Worm (Caenorhabditis elegans) whole organism, L1 larva: ENCODE results near the gene taf-3.

ENCODE experiments used
- aha-1 ChIP-seq: fragments of 150-350 bp; optimal IDR thresholded peaks from 2 replicates; lab custom pipeline; 2014; ENCODE audit warnings: missing biosample characterization, missing genetic modification characterization
- alr-1 ChIP-seq: fragments of 200-800 bp; sonication (Bioruptor generic); optimal IDR thresholded peaks from 2 replicates; lab custom pipeline; 2018; ENCODE audit warnings: borderline replicate concordance, mild to moderate bottlenecking, missing genetic modification characterization, missing compliant biosample characterization
- ama-1 ChIP-seq: fragments of 150-350 bp; optimal IDR thresholded peaks from 2 replicates; lab custom pipeline; 2014
- ceh-8 ChIP-seq: fragments of 200-800 bp; sonication (Bioruptor generic); optimal IDR thresholded peaks from 2 replicates; lab custom pipeline; 2018; ENCODE audit warnings: mild to moderate bottlenecking, missing genetic modification characterization, moderate library complexity, missing compliant biosample characterization
- dpl-1 ChIP-seq, 3 experiments: fragments of 150-350 bp in 2 of 3; sonication (generic microtip) in 1 of 3; optimal IDR thresholded peaks; 2 replicates each; lab custom pipeline; 2014 to 2017; ENCODE audit warnings: missing biosample characterization in 3 of 3, missing genetic modification characterization in 3 of 3, missing genetic modification reagents in 3 of 3
- efl-1 ChIP-seq, 4 experiments: fragments of 150-350 bp; optimal IDR thresholded peaks in 3 of 4; peaks in 1 of 4; 1 replicate in 1 of 4; 2 replicates in 3 of 4; lab custom pipeline; 2014; ENCODE audit warnings: missing biosample characterization in 2 of 4, missing genetic modification characterization in 2 of 4, missing genetic modification reagents in 2 of 4
- efl-3 ChIP-seq: fragments of 200-800 bp; sonication (Bioruptor generic); optimal IDR thresholded peaks from 2 replicates; lab custom pipeline; 2018; ENCODE audit warnings: mild to moderate bottlenecking, missing genetic modification characterization, missing compliant biosample characterization
- egl-27 ChIP-seq, 2 experiments: fragments of 150-350 bp in 1 of 2; sonication (generic microtip); optimal IDR thresholded peaks; 3 replicates each; lab custom pipeline; 2017 to 2018; ENCODE audit warnings: missing biosample characterization in 2 of 2, missing genetic modification characterization in 2 of 2, missing genetic modification reagents in 2 of 2
- elt-2 ChIP-seq: sonication (generic microtip); optimal IDR thresholded peaks from 2 replicates; lab custom pipeline; 2016; ENCODE audit warnings: missing genetic modification characterization, mild to moderate bottlenecking, inconsistent platforms, missing compliant biosample characterization, missing genetic modification reagents
- fkh-10 ChIP-seq: sonication (generic microtip); optimal IDR thresholded peaks from 2 replicates; lab custom pipeline; 2017; ENCODE audit warnings: missing biosample characterization, missing genetic modification reagents, missing genetic modification characterization
- fkh-8 ChIP-seq: sonication (generic microtip); optimal IDR thresholded peaks from 2 replicates; lab custom pipeline; 2016; ENCODE audit warnings: mild to moderate bottlenecking, missing genetic modification characterization, missing compliant biosample characterization
- fos-1 ChIP-seq: fragments of 150-350 bp; optimal IDR thresholded peaks from 2 replicates; lab custom pipeline; 2014; ENCODE audit warnings: missing biosample characterization, missing genetic modification characterization
- grh-1 ChIP-seq: fragments of 200-800 bp; sonication (Bioruptor generic); IDR thresholded peaks from 2 replicates; pipeline ENCODE4 v1.3.6; 2022; ENCODE audit warnings: missing genetic modification reagents, missing genetic modification characterization, missing compliant biosample characterization
- isw-1 ChIP-seq: fragments of 200-800 bp; sonication (Bioruptor generic); IDR thresholded peaks from 2 replicates; pipeline ENCODE4 v1.3.6; 2022; ENCODE audit warnings: missing genetic modification characterization, missing compliant biosample characterization
- lin-14 ChIP-seq: fragments of 200-800 bp; sonication (Bioruptor generic); optimal IDR thresholded peaks from 2 replicates; lab custom pipeline; 2018; ENCODE audit warnings: mild to moderate bottlenecking, missing genetic modification characterization, moderate library complexity, missing compliant biosample characterization
- lin-15B ChIP-seq: fragments of 150-350 bp; sonication (generic microtip); optimal IDR thresholded peaks from 3 replicates; lab custom pipeline; 2014; ENCODE audit warnings: missing biosample characterization, missing genetic modification characterization
- lin-39 ChIP-seq: fragments of 150-350 bp; optimal IDR thresholded peaks from 2 replicates; lab custom pipeline; 2014; ENCODE audit warnings: missing biosample characterization, missing genetic modification reagents, missing genetic modification characterization
- lir-3 ChIP-seq: sonication (generic microtip); optimal IDR thresholded peaks from 2 replicates; lab custom pipeline; 2016; ENCODE audit warnings: mild to moderate bottlenecking, missing genetic modification characterization, moderate library complexity, missing compliant biosample characterization; ENCODE audit not compliant: poor library complexity
- lsy-2 ChIP-seq, 2 experiments: fragments of 150-350 bp; optimal IDR thresholded peaks; 2 replicates each; lab custom pipeline; 2014; ENCODE audit warnings: missing biosample characterization in 2 of 2, missing genetic modification characterization in 2 of 2
- mdl-1 ChIP-seq, 2 experiments: fragments of 150-350 bp; optimal IDR thresholded peaks; 2 replicates each; lab custom pipeline; 2014 to 2017; ENCODE audit warnings: missing biosample characterization in 2 of 2, missing genetic modification characterization in 2 of 2, inconsistent platforms in 1 of 2
- mep-1 ChIP-seq: fragments of 150-350 bp; optimal IDR thresholded peaks from 2 replicates; lab custom pipeline; 2014; ENCODE audit warnings: missing biosample characterization, missing genetic modification characterization
- nhr-19 ChIP-seq: fragments of 200-800 bp; sonication (Bioruptor generic); conservative IDR thresholded peaks from 2 replicates; pipeline ENCODE4 v1.3.6; 2022; ENCODE audit warnings: missing genetic modification characterization, missing compliant biosample characterization
- nhr-28 ChIP-seq: fragments of 150-350 bp; optimal IDR thresholded peaks from 2 replicates; lab custom pipeline; 2014; ENCODE audit warnings: missing biosample characterization, missing genetic modification characterization
- nhr-71 ChIP-seq: sonication (generic microtip); optimal IDR thresholded peaks from 2 replicates; lab custom pipeline; 2016; ENCODE audit warnings: mild to moderate bottlenecking, missing genetic modification characterization, moderate library complexity, missing compliant biosample characterization
- nhr-76 ChIP-seq: sonication (generic microtip); optimal IDR thresholded peaks from 2 replicates; lab custom pipeline; 2017; ENCODE audit warnings: missing biosample characterization, missing genetic modification characterization
- nhr-85 ChIP-seq: sonication (generic microtip); peaks from one replicate; lab custom pipeline; 2016; ENCODE audit warnings: missing genetic modification characterization, inconsistent platforms, missing compliant biosample characterization
- pax-3 ChIP-seq: fragments of 200-800 bp; sonication (Bioruptor generic); optimal IDR thresholded peaks from 2 replicates; lab custom pipeline; 2018; ENCODE audit warnings: mild to moderate bottlenecking, missing genetic modification characterization, moderate library complexity, missing compliant biosample characterization
- rnt-1 ChIP-seq: sonication (generic microtip); optimal IDR thresholded peaks from 2 replicates; lab custom pipeline; 2016; ENCODE audit warnings: mild to moderate bottlenecking, missing genetic modification characterization, moderate library complexity, missing compliant biosample characterization
- swsn-7 ChIP-seq: sonication (generic microtip); optimal IDR thresholded peaks from 2 replicates; lab custom pipeline; 2016; ENCODE audit warnings: missing genetic modification characterization, missing compliant biosample characterization
- tbx-2 ChIP-seq: sonication (generic microtip); optimal IDR thresholded peaks from 2 replicates; lab custom pipeline; 2016; ENCODE audit warnings: missing genetic modification characterization, missing compliant biosample characterization
- tlp-1 ChIP-seq: fragments of 150-350 bp; optimal IDR thresholded peaks from 2 replicates; lab custom pipeline; 2014; ENCODE audit warnings: missing biosample characterization, missing genetic modification characterization
- unc-30 ChIP-seq: sonication (generic microtip); optimal IDR thresholded peaks from 2 replicates; lab custom pipeline; 2017; ENCODE audit warnings: missing biosample characterization, missing genetic modification characterization
- unc-62 ChIP-seq: fragments of 150-350 bp; optimal IDR thresholded peaks from 2 replicates; lab custom pipeline; 2014; ENCODE audit warnings: missing biosample characterization, missing genetic modification reagents, missing genetic modification characterization
- unc-86 ChIP-seq: sonication (generic microtip); optimal IDR thresholded peaks from 2 replicates; lab custom pipeline; 2016; ENCODE audit warnings: missing genetic modification characterization, missing compliant biosample characterization
- xbp-1 ChIP-seq: sonication (generic microtip); optimal IDR thresholded peaks from 2 replicates; lab custom pipeline; 2016; ENCODE audit warnings: missing genetic modification characterization, missing compliant biosample characterization
- zip-4 ChIP-seq: fragments of 200-800 bp; sonication (Bioruptor generic); optimal IDR thresholded peaks from 2 replicates; lab custom pipeline; 2018; ENCODE audit warnings: mild to moderate bottlenecking, missing genetic modification characterization, moderate library complexity, missing compliant biosample characterization
- ztf-11 ChIP-seq, 2 experiments: sonication (generic microtip); optimal IDR thresholded peaks; 2 replicates each; lab custom pipeline; 2016 to 2017; ENCODE audit warnings: missing genetic modification characterization in 2 of 2, missing biosample characterization in 1 of 2, missing compliant biosample characterization in 1 of 2

Gene taf-3

DNA sequence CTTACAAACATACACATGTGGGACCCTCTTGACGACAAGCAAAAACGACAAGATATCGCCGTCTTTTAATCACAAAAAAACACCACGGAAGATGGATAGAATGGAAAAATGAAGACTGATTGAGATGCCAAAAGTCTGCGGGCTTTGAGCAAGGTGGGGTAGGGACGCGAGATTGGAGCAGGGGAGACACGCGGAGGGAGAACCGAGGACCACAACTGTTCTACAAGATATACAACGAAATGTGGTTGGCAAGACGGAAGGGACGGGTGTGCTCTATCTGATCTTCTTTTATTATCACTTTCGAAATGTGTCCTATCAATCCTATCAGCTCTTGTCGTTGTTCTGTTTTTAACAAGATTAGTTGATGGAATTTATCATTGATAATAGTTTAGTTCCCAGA lies 31.4 kb downstream of the taf-3 start:
- TF ChIP-seq fkh-10 (GFP tag; lab: Kevin White, UChicago): peak; percentile 38
- TF ChIP-seq elt-2 (tag; lab: Kevin White, UChicago): no peak
- TF ChIP-seq lsy-2 (tag; optimal IDR thresholded peaks at IDR 0.05; lab: Kevin White, UChicago): no peak
- TF ChIP-seq lin-14 (GFP tag; lab: Kevin White, UChicago): peak; percentile 75
- peak; percentile 29 for TF ChIP-seq rnt-1 (tag; lab: Kevin White, UChicago)
- TF ChIP-seq nhr-71: peak; percentile 11
- TF ChIP-seq, all 84 proteins: peak for 4

DNA sequence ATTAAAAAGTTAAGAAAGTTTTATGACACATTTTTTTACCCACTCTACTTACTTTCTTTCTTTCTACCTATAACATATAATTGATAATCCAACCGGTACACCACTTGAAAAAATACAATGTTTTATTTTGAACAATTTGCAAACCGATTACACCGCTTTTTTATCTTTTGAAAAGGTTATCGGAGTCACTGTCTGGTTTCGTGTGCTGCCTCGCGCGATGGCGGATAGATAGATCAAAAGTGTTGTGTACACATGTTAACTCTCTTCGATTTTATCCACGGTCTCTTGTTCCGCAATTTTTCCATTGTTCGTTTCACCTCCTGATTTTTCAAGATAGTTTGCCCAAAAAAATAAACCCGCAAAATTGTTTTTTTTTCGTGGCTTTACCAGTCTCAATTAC lies 34.3 kb downstream of the taf-3 start:
- no peak for TF ChIP-seq alr-1
- TF ChIP-seq lin-39 (tag; lab: Kevin White, UChicago): no peak
- no peak for TF ChIP-seq aha-1 (tag; lab: Kevin White, UChicago)
- TF ChIP-seq ceh-8 (GFP tag; lab: Kevin White, UChicago): no peak
- TF ChIP-seq mep-1 (tag; lab: Kevin White, UChicago): no peak
- no peak for TF ChIP-seq ztf-11 (tag; optimal IDR thresholded peaks at IDR 0.05; lab: Kevin White, UChicago)
- TF ChIP-seq rnt-1 (tag; lab: Kevin White, UChicago): no peak
- TF ChIP-seq zip-4 (GFP tag; lab: Kevin White, UChicago): no peak

DNA sequence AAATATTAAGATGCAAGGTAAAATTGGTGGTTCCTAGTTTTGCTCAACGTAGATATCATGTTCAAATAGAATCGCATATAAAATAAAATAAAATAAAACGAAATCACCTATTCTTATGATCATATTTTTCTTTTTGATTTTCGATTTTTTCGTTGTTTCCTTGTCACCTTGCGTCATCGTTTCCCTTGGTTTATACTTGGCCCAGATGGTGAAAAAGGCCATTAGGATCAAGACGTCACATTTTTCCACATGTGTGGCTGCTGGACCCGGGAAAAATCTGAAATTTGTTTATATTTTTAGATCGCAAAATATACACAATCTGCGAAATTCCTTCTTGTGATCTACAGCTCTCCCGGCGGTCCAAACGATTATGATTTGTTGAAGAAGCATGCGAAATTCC lies 34.8 kb downstream of the taf-3 start, which contains the start of gene ace-1:
TSS of gene ace-1 (plus strand) at position 301 of the 400 bp plus-strand sequence.
- TF ChIP-seq grh-1 (GFP tag; lab: Robert Waterston, UW) (no peak), unc-30 (tag; lab: Kevin White, UChicago) (no peak), nhr-28 (no peak), mdl-1 (tag; optimal IDR thresholded peaks at IDR 0.05; lab: Kevin White, UChicago) (no peak), isw-1 (GFP tag; lab: Robert Waterston, UW) (no peak), nhr-76 (no peak)

DNA sequence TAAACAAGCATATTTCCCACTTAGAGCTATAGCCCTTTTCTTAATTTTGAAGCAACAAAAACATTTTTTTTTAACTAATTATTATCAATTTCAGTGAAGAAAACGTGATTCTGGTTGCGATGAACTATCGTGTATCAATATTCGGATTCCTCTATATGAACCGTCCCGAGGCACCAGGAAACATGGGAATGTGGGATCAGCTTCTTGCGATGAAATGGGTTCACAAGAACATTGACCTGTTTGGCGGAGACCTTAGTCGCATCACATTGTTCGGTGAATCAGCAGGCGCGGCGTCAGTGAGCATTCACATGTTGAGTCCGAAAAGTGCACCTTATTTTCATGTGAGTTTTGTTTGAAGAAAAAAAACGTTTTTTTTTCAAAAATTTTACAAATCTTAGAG lies 36.7 kb downstream of the taf-3 start:
- TF ChIP-seq egl-27 (tag; optimal IDR thresholded peaks at IDR 0.05; lab: Kevin White, UChicago) (no peak), fkh-8 (no peak), xbp-1 (no peak), nhr-85 (tag; lab: Kevin White, UChicago) (peak; percentile 18), nhr-19 (GFP tag; lab: Robert Waterston, UW) (no peak), fkh-10 (GFP tag; lab: Kevin White, UChicago) (peak; percentile 22), tlp-1 (tag; lab: Kevin White, UChicago) (no peak), lin-15B (tag; lab: Kevin White, UChicago) (no peak), mep-1 (tag; lab: Kevin White, UChicago) (no peak), pax-3 (no peak), dpl-1 (GFP tag; optimal IDR thresholded peaks at IDR 0.05; lab: Kevin White, UChicago) (no peak), efl-3 (GFP tag; lab: Kevin White, UChicago) (no peak), fos-1 (no peak), lir-3 (tag; lab: Kevin White, UChicago) (no peak), ama-1 (lab: Kevin White, UChicago) (no peak), lin-39 (tag; lab: Kevin White, UChicago) (no peak), unc-62 (GFP tag; lab: Kevin White, UChicago) (no peak)

DNA sequence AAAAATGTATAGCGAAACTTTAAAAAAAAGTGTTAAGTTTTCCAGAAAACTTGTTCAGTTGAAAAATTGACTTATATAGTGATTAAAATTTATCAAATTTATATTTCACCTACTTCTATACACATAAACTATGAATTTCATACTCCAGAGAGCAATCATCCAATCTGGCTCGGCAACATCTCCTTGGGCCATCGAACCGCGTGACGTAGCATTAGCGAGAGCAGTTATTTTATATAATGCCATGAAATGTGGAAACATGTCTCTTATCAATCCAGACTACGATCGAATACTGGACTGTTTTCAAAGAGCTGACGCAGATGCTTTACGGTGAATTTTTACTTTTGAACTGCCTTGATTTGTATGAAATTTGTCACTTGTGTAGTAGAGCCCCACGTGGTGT lies 37.2 kb downstream of the taf-3 start:
- TF ChIP-seq efl-1 (optimal IDR thresholded peaks at IDR 0.05; lab: Kevin White, UChicago) (no peak), efl-1 (GFP tag; optimal IDR thresholded peaks at IDR 0.05 in 1 of 2; lab: Kevin White, UChicago) (peak in 1 of 2 experiments; percentile 81), unc-86 (tag; lab: Kevin White, UChicago) (no peak), swsn-7 (tag; lab: Kevin White, UChicago) (no peak), tbx-2 (tag; lab: Kevin White, UChicago) (no peak)
